Worm (Caenorhabditis elegans) whole organism, late embryonic: ENCODE results near the gene mrp-7.

ENCODE experiments used
- C38D4.7 ChIP-seq: fragments of 200-800 bp; sonication (Bioruptor generic); optimal IDR thresholded peaks from 2 replicates; lab custom pipeline; 2018; ENCODE audit warnings: mild to moderate bottlenecking, missing genetic modification characterization, moderate library complexity, missing compliant biosample characterization
- F13H6.1 ChIP-seq: sonication (generic microtip); optimal IDR thresholded peaks from 2 replicates; lab custom pipeline; 2016; ENCODE audit warnings: missing genetic modification characterization, missing compliant biosample characterization
- K09A11.1 ChIP-seq: sonication (generic microtip); optimal IDR thresholded peaks from 2 replicates; lab custom pipeline; 2017; ENCODE audit warnings: antibody characterized with exemption, mild to moderate bottlenecking, missing genetic modification characterization, missing compliant biosample characterization; ENCODE audit not compliant: insufficient read depth
- T23F11.4 ChIP-seq: fragments of 200-800 bp; sonication (Bioruptor generic); optimal IDR thresholded peaks from 2 replicates; lab custom pipeline; 2018; ENCODE audit warnings: mild to moderate bottlenecking, missing genetic modification characterization, missing compliant biosample characterization
- Y22D7AL.16 ChIP-seq: sonication (generic microtip); optimal IDR thresholded peaks from 2 replicates; lab custom pipeline; 2016; ENCODE audit warnings: missing genetic modification characterization, missing compliant biosample characterization
- ceh-14 ChIP-seq: sonication (generic microtip); optimal IDR thresholded peaks from 2 replicates; lab custom pipeline; 2016; ENCODE audit warnings: missing genotype, missing genetic modification characterization, missing compliant biosample characterization
- ceh-19 ChIP-seq: fragments of 200-800 bp; sonication (Bioruptor generic); optimal IDR thresholded peaks from 2 replicates; lab custom pipeline; 2018; ENCODE audit warnings: mild to moderate bottlenecking, missing genetic modification characterization, missing compliant biosample characterization
- ceh-22 ChIP-seq: sonication (generic microtip); optimal IDR thresholded peaks from 2 replicates; lab custom pipeline; 2017; ENCODE audit warnings: missing biosample characterization, missing genetic modification characterization
- ceh-24 ChIP-seq: sonication (generic microtip); optimal IDR thresholded peaks from 2 replicates; lab custom pipeline; 2016; ENCODE audit warnings: mild to moderate bottlenecking, missing genetic modification characterization, missing compliant biosample characterization
- ceh-30 ChIP-seq: fragments of 150-350 bp; optimal IDR thresholded peaks from 2 replicates; lab custom pipeline; 2014; ENCODE audit warnings: missing biosample characterization, missing genetic modification characterization
- ceh-45 ChIP-seq: fragments of 200-800 bp; sonication (Bioruptor generic); IDR thresholded peaks from 2 replicates; pipeline ENCODE4 v1.3.6; 2022; ENCODE audit warnings: missing genetic modification reagents, missing genetic modification characterization, missing compliant biosample characterization
- ceh-48 ChIP-seq: sonication (generic microtip); optimal IDR thresholded peaks from 2 replicates; lab custom pipeline; 2016; ENCODE audit warnings: missing genetic modification characterization, inconsistent platforms, missing compliant biosample characterization
- ceh-9 ChIP-seq: sonication (generic microtip); optimal IDR thresholded peaks from 2 replicates; lab custom pipeline; 2016; ENCODE audit warnings: mild to moderate bottlenecking, missing genetic modification characterization, inconsistent platforms, missing compliant biosample characterization
- dmd-4 ChIP-seq: sonication (generic microtip); optimal IDR thresholded peaks from 2 replicates; lab custom pipeline; 2016; ENCODE audit warnings: borderline replicate concordance, missing genetic modification characterization, missing compliant biosample characterization
- dve-1 ChIP-seq: sonication (generic microtip); optimal IDR thresholded peaks from 2 replicates; lab custom pipeline; 2017; ENCODE audit warnings: antibody characterized with exemption, mild to moderate bottlenecking, missing genetic modification characterization, missing compliant biosample characterization
- elt-2 ChIP-seq: sonication (generic microtip); optimal IDR thresholded peaks from 2 replicates; lab custom pipeline; 2016; ENCODE audit warnings: missing genetic modification reagents, missing genetic modification characterization, missing compliant biosample characterization
- elt-4 ChIP-seq: sonication (generic microtip); optimal IDR thresholded peaks from 2 replicates; lab custom pipeline; 2016; ENCODE audit warnings: missing genetic modification characterization, missing compliant biosample characterization
- eyg-1 ChIP-seq: sonication (generic microtip); optimal IDR thresholded peaks from 2 replicates; lab custom pipeline; 2016; ENCODE audit warnings: missing genotype, missing genetic modification characterization, missing compliant biosample characterization
- fax-1 ChIP-seq: sonication (generic microtip); optimal IDR thresholded peaks from 2 replicates; lab custom pipeline; 2016; ENCODE audit warnings: missing genotype, missing genetic modification characterization, missing compliant biosample characterization
- fkh-10 ChIP-seq: fragments of 150-350 bp; optimal IDR thresholded peaks from 2 replicates; lab custom pipeline; 2014; ENCODE audit warnings: missing biosample characterization, missing genetic modification reagents, missing genetic modification characterization
- fkh-6 ChIP-seq: sonication (generic microtip); optimal IDR thresholded peaks from 2 replicates; lab custom pipeline; 2016; ENCODE audit warnings: missing genetic modification characterization, missing compliant biosample characterization
- gmeb-2 ChIP-seq: sonication (generic microtip); optimal IDR thresholded peaks from 2 replicates; lab custom pipeline; 2016; ENCODE audit warnings: missing genetic modification characterization, inconsistent platforms, missing compliant biosample characterization
- hlh-15 ChIP-seq: sonication (generic microtip); optimal IDR thresholded peaks from 2 replicates; lab custom pipeline; 2016; ENCODE audit warnings: missing genetic modification characterization, missing compliant biosample characterization
- hlh-30 ChIP-seq: sonication (generic microtip); optimal IDR thresholded peaks from 2 replicates; lab custom pipeline; 2017; ENCODE audit warnings: antibody characterized with exemption, missing genetic modification characterization, missing compliant biosample characterization; ENCODE audit not compliant: insufficient read depth
- hlh-8 ChIP-seq: sonication (generic microtip); optimal IDR thresholded peaks from 2 replicates; lab custom pipeline; 2016; ENCODE audit warnings: missing genotype, missing genetic modification characterization, missing compliant biosample characterization
- lin-11 ChIP-seq: fragments of 200-800 bp; sonication (Bioruptor generic); optimal IDR thresholded peaks from 2 replicates; lab custom pipeline; 2018; ENCODE audit warnings: mild to moderate bottlenecking, missing genetic modification characterization, missing compliant biosample characterization
- madf-2 ChIP-seq: sonication (generic microtip); optimal IDR thresholded peaks from 2 replicates; lab custom pipeline; 2017; ENCODE audit warnings: missing genetic modification characterization, missing compliant biosample characterization
- mec-3 ChIP-seq: sonication (generic microtip); optimal IDR thresholded peaks from 2 replicates; lab custom pipeline; 2016; ENCODE audit warnings: borderline replicate concordance, missing genetic modification characterization, missing compliant biosample characterization
- nhr-232 ChIP-seq: sonication (generic microtip); optimal IDR thresholded peaks from 2 replicates; lab custom pipeline; 2016; ENCODE audit warnings: missing genetic modification characterization, missing compliant biosample characterization
- npax-4 ChIP-seq: sonication (generic microtip); optimal IDR thresholded peaks from 2 replicates; lab custom pipeline; 2016; ENCODE audit warnings: missing genetic modification characterization, missing compliant biosample characterization
- pat-9 ChIP-seq: fragments of 200-800 bp; sonication (Bioruptor generic); optimal IDR thresholded peaks from 2 replicates; lab custom pipeline; 2018; ENCODE audit warnings: mild to moderate bottlenecking, missing genetic modification characterization, moderate library complexity, missing compliant biosample characterization
- pax-1 ChIP-seq: fragments of 150-350 bp; optimal IDR thresholded peaks from 2 replicates; lab custom pipeline; 2014; ENCODE audit warnings: missing biosample characterization, missing genetic modification characterization
- pha-4 ChIP-seq: fragments of 150-350 bp; optimal IDR thresholded peaks from 2 replicates; lab custom pipeline; 2018; ENCODE audit warnings: missing biosample characterization, missing genetic modification reagents, missing genetic modification characterization
- pros-1 ChIP-seq: fragments of 150-350 bp; optimal IDR thresholded peaks from 2 replicates; lab custom pipeline; 2014; ENCODE audit warnings: missing biosample characterization, missing genetic modification reagents, missing genetic modification characterization
- sdc-2 ChIP-seq: sonication (generic microtip); optimal IDR thresholded peaks from 2 replicates; lab custom pipeline; 2016; ENCODE audit warnings: missing genotype, missing genetic modification characterization, missing compliant biosample characterization
- sox-4 ChIP-seq: sonication (generic microtip); optimal IDR thresholded peaks from 2 replicates; lab custom pipeline; 2017; ENCODE audit warnings: mild to moderate bottlenecking, missing genetic modification characterization, inconsistent platforms, missing compliant biosample characterization
- syd-9 ChIP-seq: sonication (generic microtip); optimal IDR thresholded peaks from 2 replicates; lab custom pipeline; 2016; ENCODE audit warnings: mild to moderate bottlenecking, missing genetic modification characterization, moderate library complexity, missing compliant biosample characterization
- tbx-2 ChIP-seq: sonication (generic microtip); optimal IDR thresholded peaks from 2 replicates; lab custom pipeline; 2016; ENCODE audit warnings: missing genetic modification characterization, missing compliant biosample characterization
- tbx-7 ChIP-seq: sonication (generic microtip); optimal IDR thresholded peaks from 2 replicates; lab custom pipeline; 2016; ENCODE audit warnings: missing genotype, missing genetic modification characterization, missing compliant biosample characterization
- unc-3 ChIP-seq, 2 experiments: fragments of 200-800 bp in 1 of 2; sonication (Bioruptor generic) in 1 of 2; sonication (generic microtip) in 1 of 2; conservative IDR thresholded peaks in 1 of 2; optimal IDR thresholded peaks in 1 of 2; 2 replicates each; pipeline versions ENCODE4 v1.3.6 to Lab custom; 2016 to 2022; ENCODE audit warnings: missing compliant biosample characterization in 2 of 2, missing genetic modification characterization in 2 of 2, missing genetic modification reagents in 1 of 2
- unc-42 ChIP-seq: sonication (generic microtip); optimal IDR thresholded peaks from 2 replicates; lab custom pipeline; 2016; ENCODE audit warnings: missing genotype, missing genetic modification characterization, missing compliant biosample characterization
- unc-86 ChIP-seq: sonication (generic microtip); optimal IDR thresholded peaks from 2 replicates; lab custom pipeline; 2016; ENCODE audit warnings: missing genetic modification characterization, missing compliant biosample characterization

The mrp-7 gene

ce11 chrV:19674543-19674942 is at the start of gene mrp-7:
Gene mrp-7 (plus strand): TSS chrV:19674843.
- no peak for TF ChIP-seq nhr-232
- no peak for TF ChIP-seq ceh-30 (tag; lab: Kevin White, UChicago)
- TF ChIP-seq dve-1 (tag; lab: Kevin White, UChicago) = no peak
- no peak for TF ChIP-seq ceh-9 (tag; lab: Kevin White, UChicago)
- no peak for TF ChIP-seq pros-1 (tag; lab: Kevin White, UChicago)
- TF ChIP-seq unc-86 (tag; lab: Kevin White, UChicago) = no peak
- TF ChIP-seq lin-11 (tag; lab: Kevin White, UChicago) = no peak
- TF ChIP-seq elt-4 (tag; lab: Kevin White, UChicago) = no peak
- TF ChIP-seq ceh-24 = no peak
- no peak for TF ChIP-seq C38D4.7
- no peak for TF ChIP-seq madf-2 (tag; lab: Kevin White, UChicago)
- no peak for TF ChIP-seq hlh-15 (tag; lab: Kevin White, UChicago)
- no peak for TF ChIP-seq ceh-19 (GFP tag; lab: Kevin White, UChicago)
- no peak for TF ChIP-seq tbx-7
- no peak for TF ChIP-seq syd-9 (tag; lab: Kevin White, UChicago)

DNA sequence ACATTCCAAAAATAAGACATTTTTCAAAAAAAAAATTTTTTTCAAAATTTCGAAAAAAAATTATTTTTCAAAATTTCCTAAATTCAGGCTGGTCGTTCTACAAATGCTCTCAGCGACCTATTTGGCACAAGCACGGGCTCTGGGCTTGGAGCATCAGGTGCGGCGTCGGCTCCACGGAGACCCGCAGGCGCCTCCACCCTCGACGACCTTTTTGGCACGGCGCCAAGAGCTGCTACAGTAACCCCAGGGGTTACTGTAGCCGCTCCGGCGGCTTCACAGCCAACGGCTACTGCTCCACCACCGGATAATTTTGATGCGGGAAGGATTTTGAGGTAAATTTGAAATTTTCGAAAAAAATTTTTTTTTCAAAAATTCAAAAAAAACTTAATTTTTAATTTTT is 48.9 kb upstream of the mrp-7 start:
- TF ChIP-seq sdc-2 (no peak), K09A11.1 (tag; lab: Kevin White, UChicago) (no peak), gmeb-2 (no peak), pax-1 (tag; lab: Kevin White, UChicago) (no peak), ceh-48 (tag; lab: Kevin White, UChicago) (no peak), ceh-14 (no peak), hlh-30 (tag; lab: Kevin White, UChicago) (no peak), fkh-6 (tag; lab: Kevin White, UChicago) (no peak), ceh-24 (no peak), hlh-8 (no peak)
- TF ChIP-seq, all 69 proteins: peak for 0

- TF ChIP-seq unc-3 (GFP tag; conservative IDR thresholded peaks at IDR 0.05; lab: Robert Waterston, UW) (peak; percentile 11; the same call in 1 of the 2 replicates), unc-3 (tag; optimal IDR thresholded peaks at IDR 0.05; lab: Kevin White, UChicago) (no peak), ceh-9 (tag; lab: Kevin White, UChicago) (no peak)
- TF ChIP-seq, all 69 proteins: peak for 1
Observed at ce11 chrV:19629544-19629943, 45.1 kb upstream of the mrp-7 start.

- peak; percentile 98 for TF ChIP-seq ceh-48 (tag; lab: Kevin White, UChicago)
- TF ChIP-seq sox-4 (tag; lab: Kevin White, UChicago) = no peak
- no peak for TF ChIP-seq npax-4 (tag; lab: Kevin White, UChicago)
Observed at ce11 chrV:19629973-19630372, 44.7 kb upstream of the mrp-7 start.

DNA sequence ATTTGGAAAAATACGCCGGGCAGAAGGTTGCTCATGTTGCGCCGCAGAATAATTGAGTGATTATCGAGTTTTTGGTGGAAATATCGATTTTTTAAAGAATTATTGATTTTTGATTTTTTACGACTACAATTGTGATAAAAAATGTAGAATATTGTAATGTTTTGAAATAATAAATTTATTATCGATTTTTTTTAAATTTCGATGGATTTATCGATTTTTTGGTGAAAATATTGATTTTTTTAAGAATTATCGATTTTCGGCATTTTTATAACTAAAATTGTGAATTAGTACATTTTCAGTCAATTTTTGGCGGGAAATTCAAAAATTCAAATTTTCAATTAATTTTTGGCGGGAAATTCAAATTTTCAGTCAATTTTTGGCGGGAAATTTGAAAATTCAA is 44.1 kb upstream of the mrp-7 start:
- TF ChIP-seq F13H6.1 (tag; lab: Kevin White, UChicago) (no peak), pat-9 (tag; lab: Kevin White, UChicago) (no peak), unc-3 (GFP tag; conservative IDR thresholded peaks at IDR 0.05; lab: Robert Waterston, UW) (no peak), unc-3 (tag; optimal IDR thresholded peaks at IDR 0.05; lab: Kevin White, UChicago) (no peak), C38D4.7 (no peak), mec-3 (tag; lab: Kevin White, UChicago) (no peak)

ce11 chrV:19632546-19632945 is 42.1 kb upstream of the mrp-7 start, which contains the start of gene Y43F8C.5:
Gene Y43F8C.5 (minus strand): TSS chrV:19632646.
- TF ChIP-seq T23F11.4 (no peak), unc-42 (no peak), syd-9 (tag; lab: Kevin White, UChicago) (no peak), madf-2 (tag; lab: Kevin White, UChicago) (no peak), Y22D7AL.16 (tag; lab: Kevin White, UChicago) (no peak), fkh-10 (GFP tag; lab: Kevin White, UChicago) (no peak), eyg-1 (no peak), ceh-30 (tag; lab: Kevin White, UChicago) (no peak), pha-4 (tag; lab: Kevin White, UChicago) (no peak), gmeb-2 (no peak), unc-86 (tag; lab: Kevin White, UChicago) (no peak), ceh-45 (GFP tag; lab: Robert Waterston, UW) (no peak), fax-1 (tag; lab: Kevin White, UChicago) (no peak), tbx-7 (no peak), ceh-22 (no peak), dmd-4 (no peak), tbx-2 (tag; lab: Kevin White, UChicago) (no peak), ceh-48 (tag; lab: Kevin White, UChicago) (no peak), elt-2 (tag; lab: Kevin White, UChicago) (no peak)
